Worm (Caenorhabditis elegans) whole organism, mixed stage, embryonic: ENCODE data around the gene Y51A2B.16.

Experiments
- ceh-43 ChIP-seq: fragments of 200-800 bp; sonication (Bioruptor generic); optimal IDR thresholded peaks from 2 replicates; lab custom pipeline; 2018; ENCODE audit warnings: mild to moderate bottlenecking, missing genetic modification characterization, moderate library complexity, missing compliant biosample characterization
- ceh-83 ChIP-seq: fragments of 200-800 bp; sonication (Bioruptor generic); optimal IDR thresholded peaks from 2 replicates; lab custom pipeline; 2018; ENCODE audit warnings: mild to moderate bottlenecking, missing genetic modification characterization, missing compliant biosample characterization
- flh-1 ChIP-seq: fragments of 200-800 bp; sonication (Bioruptor generic); optimal IDR thresholded peaks from 2 replicates; lab custom pipeline; 2018; ENCODE audit warnings: mild to moderate bottlenecking, missing genetic modification characterization, moderate library complexity, missing compliant biosample characterization
- lin-13 ChIP-seq: fragments of 150-350 bp; optimal IDR thresholded peaks from 2 replicates; lab custom pipeline; 2014; ENCODE audit warnings: missing biosample characterization, missing genetic modification characterization
- nhr-12 ChIP-seq: fragments of 150-350 bp; optimal IDR thresholded peaks from 2 replicates; lab custom pipeline; 2014; ENCODE audit warnings: missing biosample characterization, missing genetic modification characterization
- nhr-237 ChIP-seq: fragments of 150-350 bp; optimal IDR thresholded peaks from 2 replicates; lab custom pipeline; 2014; ENCODE audit warnings: missing biosample characterization, missing genetic modification characterization
- nhr-28 ChIP-seq: fragments of 150-350 bp; optimal IDR thresholded peaks from 2 replicates; lab custom pipeline; 2014; ENCODE audit warnings: missing biosample characterization, missing genetic modification characterization
- nhr-76 ChIP-seq: sonication (generic microtip); optimal IDR thresholded peaks from 2 replicates; lab custom pipeline; 2017; ENCODE audit warnings: missing biosample characterization, missing genetic modification characterization
- pha-4 ChIP-seq: fragments of 150-350 bp; optimal IDR thresholded peaks from 2 replicates; lab custom pipeline; 2018; ENCODE audit warnings: missing biosample characterization, missing genetic modification reagents, missing genetic modification characterization
- snpc-4 ChIP-seq: fragments of 150-350 bp; optimal IDR thresholded peaks from 2 replicates; lab custom pipeline; 2014; ENCODE audit warnings: missing biosample characterization, missing genetic modification characterization
- sptf-1 ChIP-seq: sonication (generic microtip); optimal IDR thresholded peaks from 2 replicates; lab custom pipeline; 2017; ENCODE audit warnings: mild to moderate bottlenecking, missing genetic modification characterization, moderate library complexity, missing compliant biosample characterization
- unc-62 ChIP-seq: fragments of 150-350 bp; optimal IDR thresholded peaks from 2 replicates; lab custom pipeline; 2014; ENCODE audit warnings: missing biosample characterization, missing genetic modification reagents, missing genetic modification characterization
- ztf-11 ChIP-seq: fragments of 150-350 bp; optimal IDR thresholded peaks from 2 replicates; lab custom pipeline; 2014; ENCODE audit warnings: missing biosample characterization, missing genetic modification characterization

- TF ChIP-seq snpc-4 (tag; lab: Kevin White, UChicago) (no peak), unc-62 (GFP tag; lab: Kevin White, UChicago) (no peak), nhr-76 (tag; lab: Kevin White, UChicago) (no peak), nhr-28 (tag; lab: Kevin White, UChicago) (no peak), ceh-43 (no peak), nhr-237 (tag; lab: Kevin White, UChicago) (no peak), ceh-83 (GFP tag; lab: Kevin White, UChicago) (no peak), ztf-11 (tag; lab: Kevin White, UChicago) (no peak), lin-13 (tag; lab: Kevin White, UChicago) (no peak), pha-4 (tag; lab: Kevin White, UChicago) (no peak), flh-1 (GFP tag; lab: Kevin White, UChicago) (no peak), sptf-1 (no peak), nhr-12 (tag; lab: Kevin White, UChicago) (no peak)
Measured at ce11 chrV:18350721-18351120, 47.0 kb downstream of the Y51A2B.16 start, which contains the start of gene C08E8.11.
